Fruit fly (Drosophila melanogaster) whole organism, adult: Measurements from ENCODE around the gene CG34451.

Source experiments
- CG11617 ChIP-seq: fragments of 200-800 bp; sonication (Bioruptor generic); optimal IDR thresholded peaks from 2 replicates; lab custom pipeline; 2017; ENCODE audit warnings: mild to moderate bottlenecking, missing biosample characterization, missing genetic modification reagents, missing genetic modification characterization
- CG12768 ChIP-seq: fragments of 200-800 bp; sonication (Bioruptor generic); optimal IDR thresholded peaks from 2 replicates; lab custom pipeline; 2017; ENCODE audit warnings: missing biosample characterization, missing genetic modification characterization, mild to moderate bottlenecking, moderate library complexity, missing genetic modification reagents
- CG14711 ChIP-seq: fragments of 200-800 bp; sonication (Bioruptor generic); optimal IDR thresholded peaks from 2 replicates; lab custom pipeline; 2018; ENCODE audit warnings: missing biosample characterization, mild to moderate bottlenecking, missing genetic modification characterization, moderate library complexity
- CG1620 ChIP-seq: fragments of 200-800 bp; sonication (Bioruptor generic); optimal IDR thresholded peaks from 2 replicates; lab custom pipeline; 2016; ENCODE audit warnings: missing biosample characterization, missing genetic modification characterization
- CG33017 ChIP-seq: fragments of 200-800 bp; sonication (Bioruptor generic); optimal IDR thresholded peaks from 2 replicates; lab custom pipeline; 2018; ENCODE audit warnings: missing biosample characterization, mild to moderate bottlenecking, missing genetic modification characterization, moderate library complexity
- CG5204 ChIP-seq: fragments of 200-800 bp; sonication (Bioruptor generic); optimal IDR thresholded peaks from 2 replicates; lab custom pipeline; 2016; ENCODE audit warnings: missing biosample characterization, missing genetic modification characterization
- CG7045 ChIP-seq: fragments of 200-800 bp; sonication (Bioruptor generic); optimal IDR thresholded peaks from 2 replicates; lab custom pipeline; 2017; ENCODE audit warnings: missing biosample characterization, mild to moderate bottlenecking, missing genetic modification characterization
- CG7101 ChIP-seq: fragments of 200-800 bp; sonication (Bioruptor generic); optimal IDR thresholded peaks from 2 replicates; lab custom pipeline; 2018; ENCODE audit warnings: missing biosample characterization, mild to moderate bottlenecking, missing genetic modification characterization, moderate library complexity
- Clk ChIP-seq: fragments of 200-800 bp; sonication (Bioruptor generic); optimal IDR thresholded peaks from 2 replicates; lab custom pipeline; 2017; ENCODE audit warnings: missing biosample characterization, missing genetic modification characterization
- Crg-1 ChIP-seq: fragments of 200-800 bp; sonication (Bioruptor generic); optimal IDR thresholded peaks from 2 replicates; lab custom pipeline; 2016; ENCODE audit warnings: missing biosample characterization, missing genetic modification characterization
- Hr96 ChIP-seq: fragments of 200-800 bp; sonication (Bioruptor generic); optimal IDR thresholded peaks from 2 replicates; lab custom pipeline; 2016; ENCODE audit warnings: missing biosample characterization, missing genetic modification characterization
- Mnt ChIP-seq: fragments of 200-800 bp; sonication (Bioruptor generic); optimal IDR thresholded peaks from 2 replicates; lab custom pipeline; 2016; ENCODE audit warnings: missing biosample characterization, mild to moderate bottlenecking, missing genetic modification characterization
- bab1 ChIP-seq: fragments of 200-800 bp; sonication (Bioruptor generic); optimal IDR thresholded peaks from 3 replicates; lab custom pipeline; 2019; ENCODE audit warnings: missing biosample characterization, mild to moderate bottlenecking, missing genetic modification characterization, moderate library complexity
- cic ChIP-seq: fragments of 200-800 bp; sonication (Bioruptor generic); optimal IDR thresholded peaks from 2 replicates; lab custom pipeline; 2017; ENCODE audit warnings: missing biosample characterization, mild to moderate bottlenecking, missing genetic modification characterization, moderate library complexity
- cnc ChIP-seq, 2 experiments: fragments of >200 bp; optimal IDR thresholded peaks; 2 replicates each; lab custom pipeline; 2017
- kay ChIP-seq: fragments of 200-800 bp; sonication (Bioruptor generic); peaks from one replicate; lab custom pipeline; 2016; ENCODE audit warnings: missing biosample characterization, missing genetic modification characterization, borderline replicate concordance
- ovo ChIP-seq: fragments of 200-800 bp; sonication (Bioruptor generic); optimal IDR thresholded peaks from 2 replicates; lab custom pipeline; 2016; ENCODE audit warnings: missing biosample characterization, missing genetic modification characterization
- pad ChIP-seq: fragments of 200-800 bp; sonication (Bioruptor generic); optimal IDR thresholded peaks from 3 replicates; lab custom pipeline; 2017; ENCODE audit warnings: missing biosample characterization, missing genetic modification characterization, mild to moderate bottlenecking, moderate library complexity, missing genetic modification reagents
- tj ChIP-seq: fragments of 200-800 bp; sonication (Bioruptor generic); optimal IDR thresholded peaks from 3 replicates; lab custom pipeline; 2017; ENCODE audit warnings: missing biosample characterization, mild to moderate bottlenecking, missing genetic modification characterization, moderate library complexity
- toe ChIP-seq: fragments of 200-800 bp; sonication (Bioruptor generic); optimal IDR thresholded peaks from 2 replicates; lab custom pipeline; 2016; ENCODE audit warnings: missing biosample characterization, missing genetic modification characterization

The CG34451 gene

dm6 chr3L:15711164-15711563 lies 19.3 kb upstream of the CG34451 start:
- TF ChIP-seq bab1 (GFP tag; lab: Kevin White, UChicago) (no peak), CG1620 (GFP tag; lab: Kevin White, UChicago) (no peak), CG33017 (no peak), CG5204 (GFP tag; lab: Kevin White, UChicago) (no peak)

dm6 chr3L:15710125-15710524 lies 18.3 kb upstream of the CG34451 start:
- TF ChIP-seq CG14711 (tag; lab: Kevin White, UChicago) (no peak), Hr96 (GFP tag; lab: Kevin White, UChicago) (no peak), CG33017 (no peak), kay (GFP tag; lab: Kevin White, UChicago) (no peak), tj (GFP tag; lab: Kevin White, UChicago) (no peak), ovo (GFP tag; lab: Kevin White, UChicago) (no peak), bab1 (GFP tag; lab: Kevin White, UChicago) (no peak), CG1620 (GFP tag; lab: Kevin White, UChicago) (no peak), Crg-1 (GFP tag; lab: Kevin White, UChicago) (no peak), toe (GFP tag; lab: Kevin White, UChicago) (no peak), CG7045 (GFP tag; lab: Kevin White, UChicago) (no peak), Clk (GFP tag; lab: Kevin White, UChicago) (no peak), CG5204 (GFP tag; lab: Kevin White, UChicago) (no peak), CG12768 (GFP tag; lab: Kevin White, UChicago) (no peak)

dm6 chr3L:15708579-15708978 lies 16.7 kb upstream of the CG34451 start:
- TF ChIP-seq Crg-1 (GFP tag; lab: Kevin White, UChicago) (no peak), bab1 (GFP tag; lab: Kevin White, UChicago) (peak; percentile 9), kay (GFP tag; lab: Kevin White, UChicago) (no peak), toe (GFP tag; lab: Kevin White, UChicago) (no peak), cnc (optimal IDR thresholded peaks at IDR 0.05; lab: Kevin White, UChicago) (no peak)

dm6 chr3L:15708158-15708557 lies 16.3 kb upstream of the CG34451 start:
- TF ChIP-seq CG7101 (tag; lab: Kevin White, UChicago) (no peak), CG11617 (GFP tag; lab: Kevin White, UChicago) (no peak), CG14711 (tag; lab: Kevin White, UChicago) (no peak)

- TF ChIP-seq CG11617 (GFP tag; lab: Kevin White, UChicago) (no peak), ovo (GFP tag; lab: Kevin White, UChicago) (no peak), CG5204 (GFP tag; lab: Kevin White, UChicago) (no peak), CG7101 (tag; lab: Kevin White, UChicago) (no peak), CG14711 (tag; lab: Kevin White, UChicago) (no peak), Mnt (GFP tag; lab: Kevin White, UChicago) (no peak), cic (no peak), Clk (GFP tag; lab: Kevin White, UChicago) (no peak), pad (no peak), kay (GFP tag; lab: Kevin White, UChicago) (no peak)
Observed at dm6 chr3L:15706199-15706598, 14.3 kb upstream of the CG34451 start.

dm6 chr3L:15704250-15704985 lies 12.6 kb upstream of the CG34451 start:
- no peak for TF ChIP-seq bab1 (GFP tag; lab: Kevin White, UChicago)

- TF ChIP-seq tj (GFP tag; lab: Kevin White, UChicago): no peak
- TF ChIP-seq CG33017: no peak
- no peak for TF ChIP-seq toe (GFP tag; lab: Kevin White, UChicago)
- TF ChIP-seq Hr96 (GFP tag; lab: Kevin White, UChicago): no peak
- TF ChIP-seq Mnt (GFP tag; lab: Kevin White, UChicago): no peak
- TF ChIP-seq pad: no peak
- no peak for TF ChIP-seq CG11617 (GFP tag; lab: Kevin White, UChicago)
- TF ChIP-seq ovo (GFP tag; lab: Kevin White, UChicago): no peak
- TF ChIP-seq CG12768 (GFP tag; lab: Kevin White, UChicago): no peak
- TF ChIP-seq CG5204 (GFP tag; lab: Kevin White, UChicago): no peak
- no peak for TF ChIP-seq CG1620 (GFP tag; lab: Kevin White, UChicago)
- TF ChIP-seq kay (GFP tag; lab: Kevin White, UChicago): no peak
- TF ChIP-seq cic: no peak
- TF ChIP-seq CG7101 (tag; lab: Kevin White, UChicago): no peak
- TF ChIP-seq CG7045 (GFP tag; lab: Kevin White, UChicago): no peak
Observed at dm6 chr3L:15703330-15704119, 11.7 kb upstream of the CG34451 start.
